Worm (Caenorhabditis elegans) whole organism, L2 larva: Measurements from ENCODE around the gene exos-8.

ENCODE experiments used
- ama-1 ChIP-seq: fragments of 150-350 bp; optimal IDR thresholded peaks from 2 replicates; lab custom pipeline; 2018; ENCODE audit warnings: inconsistent platforms
- blmp-1 ChIP-seq: sonication (generic microtip); optimal IDR thresholded peaks from 2 replicates; lab custom pipeline; 2017; ENCODE audit warnings: missing genetic modification characterization, mild to moderate bottlenecking, missing compliant biosample characterization, antibody characterized with exemption, moderate library complexity; ENCODE audit not compliant: insufficient read depth
- dmd-4 ChIP-seq: sonication (generic microtip); optimal IDR thresholded peaks from 2 replicates; lab custom pipeline; 2017; ENCODE audit warnings: missing biosample characterization, missing genetic modification characterization
- lin-13 ChIP-seq: fragments of 150-350 bp; optimal IDR thresholded peaks from 2 replicates; lab custom pipeline; 2014; ENCODE audit warnings: missing biosample characterization, missing genetic modification reagents, missing genetic modification characterization
- mbf-1 ChIP-seq: sonication (generic microtip); optimal IDR thresholded peaks from 2 replicates; lab custom pipeline; 2017; ENCODE audit warnings: missing biosample characterization, missing genetic modification characterization
- mdl-1 ChIP-seq, 2 experiments: fragments of 150-350 bp in 1 of 2; sonication (generic microtip) in 1 of 2; optimal IDR thresholded peaks; 2 replicates each; lab custom pipeline; 2017; ENCODE audit warnings: missing biosample characterization in 2 of 2, missing genetic modification characterization in 2 of 2
- nhr-11 ChIP-seq: fragments of 150-350 bp; optimal IDR thresholded peaks from 2 replicates; lab custom pipeline; 2014; ENCODE audit warnings: missing biosample characterization, missing genetic modification characterization
- nhr-12 ChIP-seq: fragments of 150-350 bp; optimal IDR thresholded peaks from 2 replicates; lab custom pipeline; 2014; ENCODE audit warnings: missing biosample characterization, missing genetic modification characterization
- nhr-237 ChIP-seq: fragments of 150-350 bp; optimal IDR thresholded peaks from 2 replicates; lab custom pipeline; 2014; ENCODE audit warnings: missing biosample characterization, missing genetic modification characterization
- nhr-77 ChIP-seq: fragments of 150-350 bp; optimal IDR thresholded peaks from 2 replicates; lab custom pipeline; 2014; ENCODE audit warnings: missing biosample characterization, missing genetic modification characterization
- unc-39 ChIP-seq: fragments of 150-350 bp; optimal IDR thresholded peaks from 2 replicates; lab custom pipeline; 2014; ENCODE audit warnings: missing biosample characterization, missing genetic modification characterization
- unc-55 ChIP-seq: fragments of 150-350 bp; sonication (generic microtip); optimal IDR thresholded peaks from 3 replicates; lab custom pipeline; 2014; ENCODE audit warnings: missing biosample characterization, missing genetic modification reagents, missing genetic modification characterization
- ztf-11 ChIP-seq: sonication (generic microtip); optimal IDR thresholded peaks from 2 replicates; lab custom pipeline; 2017; ENCODE audit warnings: missing biosample characterization, missing genetic modification characterization
- ztf-4 ChIP-seq: fragments of 150-350 bp; optimal IDR thresholded peaks from 2 replicates; lab custom pipeline; 2014; ENCODE audit warnings: missing biosample characterization, missing genetic modification characterization

DNA sequence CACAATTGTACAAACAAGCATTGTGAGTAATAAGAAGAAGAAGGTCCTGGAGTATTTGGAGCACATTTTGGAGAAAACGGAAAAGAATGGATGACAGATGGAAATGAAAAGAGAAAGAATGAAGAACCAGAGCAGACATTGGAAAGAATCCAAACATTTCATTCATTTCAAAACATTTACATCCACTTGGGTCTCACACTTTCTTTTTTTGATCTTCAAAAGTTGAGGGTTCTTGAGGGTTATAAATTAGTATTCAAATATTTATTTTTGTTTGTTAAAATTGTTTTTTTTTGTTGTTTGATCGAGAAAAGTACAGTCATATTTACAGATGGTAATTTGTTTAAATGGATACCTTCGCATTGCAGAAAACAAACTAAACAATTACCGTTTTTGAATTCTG lies 7.8 kb upstream of the exos-8 start, which contains the start of gene T14B4.9:
- TF ChIP-seq mdl-1 (tag; optimal IDR thresholded peaks at IDR 0.05; lab: Kevin White, UChicago) (no peak), blmp-1 (tag; lab: Kevin White, UChicago) (no peak), nhr-77 (no peak), nhr-12 (tag; lab: Kevin White, UChicago) (no peak), unc-39 (tag; lab: Kevin White, UChicago) (no peak), lin-13 (no peak), ztf-4 (tag; lab: Kevin White, UChicago) (no peak), ztf-11 (tag; lab: Kevin White, UChicago) (no peak), dmd-4 (tag; lab: Kevin White, UChicago) (no peak), nhr-11 (tag; lab: Kevin White, UChicago) (no peak), unc-55 (GFP tag; lab: Kevin White, UChicago) (no peak), nhr-237 (tag; lab: Kevin White, UChicago) (no peak), ama-1 (no peak), mbf-1 (no peak)
